Worm (Caenorhabditis elegans) whole organism, L2 larva: ENCODE measurements around the gene natc-1.

Experiments used
- blmp-1 ChIP-seq: sonication (generic microtip); optimal IDR thresholded peaks from 2 replicates; lab custom pipeline; 2017; ENCODE audit warnings: missing genetic modification characterization, mild to moderate bottlenecking, missing compliant biosample characterization, antibody characterized with exemption, moderate library complexity; ENCODE audit not compliant: insufficient read depth
- elt-1 ChIP-seq: fragments of 150-350 bp; optimal IDR thresholded peaks from 2 replicates; lab custom pipeline; 2014; ENCODE audit warnings: missing biosample characterization, missing genetic modification characterization
- lin-13 ChIP-seq: fragments of 150-350 bp; optimal IDR thresholded peaks from 2 replicates; lab custom pipeline; 2014; ENCODE audit warnings: missing biosample characterization, missing genetic modification reagents, missing genetic modification characterization
- lsy-2 ChIP-seq, 2 experiments: fragments of 150-350 bp in 1 of 2; sonication (generic microtip) in 1 of 2; optimal IDR thresholded peaks; 2 replicates each; lab custom pipeline; 2014 to 2017; ENCODE audit warnings: missing biosample characterization in 2 of 2, missing genetic modification characterization in 2 of 2
- nhr-237 ChIP-seq: fragments of 150-350 bp; optimal IDR thresholded peaks from 2 replicates; lab custom pipeline; 2014; ENCODE audit warnings: missing biosample characterization, missing genetic modification characterization
- snpc-4 ChIP-seq: fragments of 150-350 bp; optimal IDR thresholded peaks from 2 replicates; lab custom pipeline; 2014; ENCODE audit warnings: missing biosample characterization, missing genetic modification characterization

- TF ChIP-seq nhr-237 (tag; lab: Kevin White, UChicago) = no peak
- no peak for TF ChIP-seq snpc-4
- no peak for TF ChIP-seq elt-1
- TF ChIP-seq lsy-2 (tag; optimal IDR thresholded peaks at IDR 0.05; lab: Kevin White, UChicago) = no peak
- no peak for TF ChIP-seq lin-13
- no peak for TF ChIP-seq blmp-1
Observed at ce11 chrV:8435292-8435691, 26.9 kb upstream of the natc-1 start.
